Fruit fly (Drosophila melanogaster) whole organism, embryonic: ENCODE measurements around the gene CG10602.

Source experiments
- Blimp-1 ChIP-seq: fragments of 200-800 bp; sonication (Bioruptor generic); optimal IDR thresholded peaks from 3 replicates; lab custom pipeline; 2018; ENCODE audit warnings: missing biosample characterization, missing genetic modification characterization, mild to moderate bottlenecking, moderate library complexity, missing genetic modification reagents
- CG10959 ChIP-seq: fragments of 200-800 bp; sonication (Bioruptor generic); IDR thresholded peaks from 2 replicates; pipeline ENCODE4 v1.3.6; 2022; ENCODE audit warnings: missing biosample characterization, missing genetic modification characterization
- CG11504 ChIP-seq: fragments of 200-800 bp; sonication (Bioruptor generic); optimal IDR thresholded peaks from 3 replicates; lab custom pipeline; 2019; ENCODE audit warnings: missing biosample characterization, mild to moderate bottlenecking, missing genetic modification characterization, moderate library complexity
- CG11723 ChIP-seq: fragments of 200-800 bp; sonication (Bioruptor generic); optimal IDR thresholded peaks from 2 replicates; lab custom pipeline; 2017; ENCODE audit warnings: missing biosample characterization, mild to moderate bottlenecking, missing genetic modification characterization
- CG12769 ChIP-seq: fragments of 200-800 bp; sonication (Bioruptor generic); optimal IDR thresholded peaks from 2 replicates; lab custom pipeline; 2019; ENCODE audit warnings: missing biosample characterization, mild to moderate bottlenecking, missing genetic modification characterization, moderate library complexity
- CG15601 ChIP-seq: fragments of 200-800 bp; sonication (Bioruptor generic); optimal IDR thresholded peaks from 3 replicates; lab custom pipeline; 2019; ENCODE audit warnings: missing biosample characterization, mild to moderate bottlenecking, missing genetic modification characterization, moderate library complexity
- CG30431 ChIP-seq: fragments of 200-800 bp; sonication (Bioruptor generic); optimal IDR thresholded peaks from 2 replicates; lab custom pipeline; 2017; ENCODE audit warnings: missing biosample characterization, missing genetic modification characterization
- CG31388 ChIP-seq: fragments of 200-800 bp; sonication (Bioruptor generic); optimal IDR thresholded peaks from 2 replicates; lab custom pipeline; 2016; ENCODE audit warnings: missing biosample characterization, missing genetic modification characterization
- CG32767 ChIP-seq: fragments of 200-800 bp; sonication (Bioruptor generic); IDR thresholded peaks from 2 replicates; pipeline ENCODE4 v1.3.6; 2022; ENCODE audit warnings: missing biosample characterization, missing genetic modification characterization
- CG32772 ChIP-seq: fragments of 200-800 bp; sonication (Bioruptor generic); IDR thresholded peaks from 2 replicates; pipeline ENCODE4 v1.3.6; 2022; ENCODE audit warnings: missing biosample characterization, missing genetic modification characterization
- CG4730 ChIP-seq: fragments of 200-800 bp; sonication (Bioruptor generic); IDR thresholded peaks from 2 replicates; pipeline ENCODE4 v1.3.6; 2022; ENCODE audit warnings: missing biosample characterization, missing genetic modification characterization
- CG7963 ChIP-seq: fragments of 200-800 bp; sonication (Bioruptor generic); IDR thresholded peaks from 3 replicates; pipeline ENCODE4 v1.3.6; 2022; ENCODE audit warnings: missing biosample characterization, missing genetic modification characterization; ENCODE audit not compliant: partially characterized antibody
- CG8924 ChIP-seq: fragments of 200-800 bp; optimal IDR thresholded peaks from 3 replicates; lab custom pipeline; 2019; ENCODE audit warnings: missing biosample characterization, mild to moderate bottlenecking, missing genetic modification characterization, moderate library complexity
- CG9932 ChIP-seq: fragments of 200-800 bp; sonication (Bioruptor generic); IDR thresholded peaks from 2 replicates; pipeline ENCODE4 v1.3.6; 2022; ENCODE audit warnings: missing biosample characterization, missing genetic modification characterization
- Deaf1 ChIP-seq: fragments of 200-800 bp; optimal IDR thresholded peaks from 3 replicates; lab custom pipeline; 2019; ENCODE audit warnings: missing biosample characterization, mild to moderate bottlenecking, missing genetic modification characterization, moderate library complexity
- Doc3 ChIP-seq: fragments of 200-800 bp; sonication (Bioruptor generic); IDR thresholded peaks from 3 replicates; pipeline ENCODE4 v1.3.6; 2022; ENCODE audit warnings: missing biosample characterization, missing genetic modification characterization; ENCODE audit not compliant: partially characterized antibody
- ERR ChIP-seq: fragments of 200-800 bp; sonication (Bioruptor generic); optimal IDR thresholded peaks from 2 replicates; lab custom pipeline; 2016; ENCODE audit warnings: missing biosample characterization, missing genetic modification characterization
- Ets65A ChIP-seq: fragments of 200-800 bp; sonication (Bioruptor generic); peaks from one replicate; lab custom pipeline; 2016; ENCODE audit warnings: missing biosample characterization, missing genetic modification characterization
- Ets97D ChIP-seq: fragments of 200-800 bp; sonication (Bioruptor generic); optimal IDR thresholded peaks from 3 replicates; lab custom pipeline; 2016; ENCODE audit warnings: missing biosample characterization, missing genetic modification characterization
- Hsf ChIP-seq: fragments of 200-800 bp; sonication (Bioruptor generic); optimal IDR thresholded peaks from 3 replicates; lab custom pipeline; 2016; ENCODE audit warnings: missing biosample characterization, missing genetic modification characterization
- Kr ChIP-seq: fragments of 200-800 bp; sonication (Bioruptor generic); optimal IDR thresholded peaks from 2 replicates; lab custom pipeline; 2017; ENCODE audit warnings: missing biosample characterization, mild to moderate bottlenecking, missing genetic modification characterization
- Mes4 ChIP-seq: fragments of 200-800 bp; sonication (Bioruptor generic); optimal IDR thresholded peaks from 2 replicates; lab custom pipeline; 2016; ENCODE audit warnings: missing biosample characterization, missing genetic modification characterization
- Nf-YB ChIP-seq: fragments of 200-800 bp; sonication (Bioruptor generic); optimal IDR thresholded peaks from 3 replicates; lab custom pipeline; 2019; ENCODE audit warnings: missing biosample characterization, mild to moderate bottlenecking, missing genetic modification characterization, moderate library complexity
- Nf-YC ChIP-seq: fragments of 200-800 bp; optimal IDR thresholded peaks from 3 replicates; lab custom pipeline; 2019; ENCODE audit warnings: missing biosample characterization, mild to moderate bottlenecking, missing genetic modification characterization, moderate library complexity
- Ravus ChIP-seq: fragments of 200-800 bp; sonication (Bioruptor generic); IDR thresholded peaks from 2 replicates; pipeline ENCODE4 v1.3.6; 2022; ENCODE audit warnings: missing biosample characterization, missing genetic modification characterization
- Sin3A ChIP-seq: fragments of >200 bp; optimal IDR thresholded peaks from 2 replicates; lab custom pipeline; 2018
- Xrp1 ChIP-seq: fragments of 200-800 bp; sonication (Bioruptor generic); IDR thresholded peaks from 2 replicates; pipeline ENCODE4 v1.3.6; 2022; ENCODE audit warnings: missing biosample characterization, missing genetic modification characterization
- abd-A ChIP-seq: fragments of 200-800 bp; sonication (Bioruptor generic); optimal IDR thresholded peaks from 3 replicates; lab custom pipeline; 2019; ENCODE audit warnings: missing biosample characterization, mild to moderate bottlenecking, missing genetic modification characterization, moderate library complexity
- ara ChIP-seq: fragments of 200-800 bp; sonication (Bioruptor generic); IDR thresholded peaks from 2 replicates; pipeline ENCODE4 v1.3.6; 2022; ENCODE audit warnings: missing biosample characterization, missing genetic modification characterization
- cad ChIP-seq: fragments of >200 bp; optimal IDR thresholded peaks from 2 replicates; lab custom pipeline; 2017; ENCODE audit warnings: missing biosample characterization, missing genetic modification characterization
- cg ChIP-seq: fragments of 200-800 bp; sonication (Bioruptor generic); optimal IDR thresholded peaks from 3 replicates; lab custom pipeline; 2019; ENCODE audit warnings: missing biosample characterization, mild to moderate bottlenecking, missing genetic modification characterization, moderate library complexity
- croc ChIP-seq: fragments of 200-800 bp; sonication (Bioruptor generic); conservative IDR thresholded peaks from 3 replicates; pipeline ENCODE4 v1.3.6; 2022; ENCODE audit warnings: missing biosample characterization, missing genetic modification characterization
- crol ChIP-seq: fragments of 200-800 bp; sonication (Bioruptor generic); IDR thresholded peaks from 2 replicates; pipeline ENCODE4 v1.3.6; 2022; ENCODE audit warnings: missing biosample characterization, missing genetic modification characterization
- en ChIP-seq: fragments of 200-800 bp; sonication (Bioruptor generic); optimal IDR thresholded peaks from 2 replicates; lab custom pipeline; 2016; ENCODE audit warnings: missing biosample characterization, missing genetic modification characterization
- eve ChIP-seq, 2 experiments: fragments of >200 bp; optimal IDR thresholded peaks; 2 replicates each; lab custom pipeline; 2017; ENCODE audit warnings: missing biosample characterization in 2 of 2, missing genetic modification characterization in 2 of 2
- ewg ChIP-seq: fragments of 200-800 bp; sonication (Bioruptor generic); optimal IDR thresholded peaks from 3 replicates; lab custom pipeline; 2017; ENCODE audit warnings: mild to moderate bottlenecking, missing biosample characterization, missing genetic modification reagents, missing genetic modification characterization
- exex ChIP-seq: fragments of 200-800 bp; sonication (Bioruptor generic); optimal IDR thresholded peaks from 4 replicates; lab custom pipeline; 2018; ENCODE audit warnings: missing biosample characterization, mild to moderate bottlenecking, missing genetic modification characterization, moderate library complexity
- fd64A ChIP-seq: fragments of 200-800 bp; sonication (Bioruptor generic); optimal IDR thresholded peaks from 3 replicates; lab custom pipeline; 2018; ENCODE audit warnings: missing biosample characterization, mild to moderate bottlenecking, missing genetic modification characterization
- gce ChIP-seq: fragments of 200-800 bp; sonication (Bioruptor generic); IDR thresholded peaks from 3 replicates; pipeline ENCODE4 v1.3.6; 2022; ENCODE audit warnings: missing biosample characterization, missing genetic modification characterization
- grn ChIP-seq: fragments of 200-800 bp; sonication (Bioruptor generic); optimal IDR thresholded peaks from 3 replicates; lab custom pipeline; 2017; ENCODE audit warnings: missing biosample characterization, missing genetic modification characterization
- insv ChIP-seq, 2 experiments: fragments of 200-800 bp; sonication (Bioruptor generic); optimal IDR thresholded peaks; 3 replicates each; lab custom pipeline; 2016 to 2018; ENCODE audit warnings: missing biosample characterization in 2 of 2, missing genetic modification characterization in 2 of 2
- mld ChIP-seq: fragments of 200-800 bp; sonication (Bioruptor generic); IDR thresholded peaks from 3 replicates; pipeline ENCODE4 v1.3.6; 2022; ENCODE audit warnings: missing biosample characterization, missing genetic modification characterization; ENCODE audit not compliant: partially characterized antibody
- nau ChIP-seq: fragments of 200-800 bp; sonication (Bioruptor generic); optimal IDR thresholded peaks from 3 replicates; lab custom pipeline; 2017; ENCODE audit warnings: missing biosample characterization, mild to moderate bottlenecking, missing genetic modification characterization, missing genetic modification reagents
- nom ChIP-seq: fragments of 200-800 bp; sonication (Bioruptor generic); optimal IDR thresholded peaks from 2 replicates; lab custom pipeline; 2017; ENCODE audit warnings: missing biosample characterization, missing genetic modification characterization, mild to moderate bottlenecking, moderate library complexity, missing genetic modification reagents
- org-1 ChIP-seq: fragments of 200-800 bp; sonication (Bioruptor generic); optimal IDR thresholded peaks from 2 replicates; lab custom pipeline; 2017; ENCODE audit warnings: missing biosample characterization, missing genetic modification characterization
- prd ChIP-seq, 3 experiments: fragments of >200 bp in 2 of 3; fragments of 200-800 bp in 1 of 3; sonication (Bioruptor generic) in 1 of 3; optimal IDR thresholded peaks in 2 of 3; IDR thresholded peaks in 1 of 3; 2 replicates in 2 of 3; 3 replicates in 1 of 3; pipeline versions ENCODE4 v1.3.6 to Lab custom; 2017 to 2022; ENCODE audit warnings: missing biosample characterization in 1 of 3, missing genetic modification characterization in 1 of 3
- seq ChIP-seq: fragments of 200-800 bp; sonication (Bioruptor generic); IDR thresholded peaks from 2 replicates; pipeline ENCODE4 v1.3.6; 2022; ENCODE audit warnings: missing biosample characterization, missing genetic modification characterization
- sim ChIP-seq: fragments of 200-800 bp; sonication (Bioruptor generic); IDR thresholded peaks from 2 replicates; pipeline ENCODE4 v1.3.6; 2022; ENCODE audit warnings: missing biosample characterization, missing genetic modification characterization
- sqz ChIP-seq: fragments of 200-800 bp; sonication (Bioruptor generic); optimal IDR thresholded peaks from 3 replicates; lab custom pipeline; 2018; ENCODE audit warnings: missing biosample characterization, mild to moderate bottlenecking, missing genetic modification characterization
- tna ChIP-seq: fragments of 200-800 bp; sonication (Bioruptor generic); IDR thresholded peaks from 2 replicates; pipeline ENCODE4 v1.3.6; 2022; ENCODE audit warnings: missing biosample characterization, missing genetic modification characterization; ENCODE audit not compliant: partially characterized antibody

The CG10602 gene

dm6 chr2L:18867815-18868214 lies 8.8 kb upstream of the CG10602 start:
- TF ChIP-seq abd-A (tag; lab: Kevin White, UChicago) = peak; percentile 81
- peak; percentile 12 for TF ChIP-seq exex (tag; lab: Kevin White, UChicago)
- TF ChIP-seq en (GFP tag; lab: Kevin White, UChicago) = no peak
- TF ChIP-seq ewg (GFP tag; lab: Kevin White, UChicago) = peak; percentile 92
- peak; percentile 89 for TF ChIP-seq Nf-YC (tag; lab: Kevin White, UChicago)
- TF ChIP-seq Sin3A (lab: Kevin White, UChicago) = no peak
- 0 out of 3 replicates have a peak, but pooled peaks have one; percentile 12 for TF ChIP-seq Doc3 (GFP tag; lab: Robert Waterston, UW)
- no peak for TF ChIP-seq sqz
- peak; percentile 68 for TF ChIP-seq Nf-YB
- peak; percentile 28 for TF ChIP-seq Ets65A
- no peak for TF ChIP-seq Mes4 (GFP tag; lab: Kevin White, UChicago)
- peak; percentile 70 for TF ChIP-seq cg (GFP tag; lab: Kevin White, UChicago)
- TF ChIP-seq, all 482 proteins: peak for 8

- TF ChIP-seq grn (peak; percentile 38), Kr (no peak), ara (no peak), CG11723 (GFP tag; lab: Kevin White, UChicago) (no peak), CG4730 (no peak), nom (peak; percentile 5), CG31388 (GFP tag; lab: Kevin White, UChicago) (no peak), Nf-YB (peak; percentile 68), cad (GFP tag; lab: Kevin White, UChicago) (no peak), crol (GFP tag; lab: Robert Waterston, UW) (peak; percentile 75), Sin3A (lab: Kevin White, UChicago) (no peak), seq (GFP tag; lab: Robert Waterston, UW) (0 out of 2 replicates have a peak, but pooled peaks have one; percentile 8), mld (no peak), nau (GFP tag; lab: Kevin White, UChicago) (no peak), CG30431 (GFP tag; lab: Kevin White, UChicago) (no peak), Hsf (GFP tag; lab: Kevin White, UChicago) (no peak), eve (GFP tag; optimal IDR thresholded peaks at IDR 0.05; lab: Kevin White, UChicago) (no peak), gce (GFP tag; lab: Robert Waterston, UW) (no peak), CG12769 (no peak), Deaf1 (no peak), Ravus (no peak), cg (GFP tag; lab: Kevin White, UChicago) (peak; percentile 36), Nf-YC (tag; lab: Kevin White, UChicago) (peak; percentile 52), CG32767 (GFP tag; lab: Robert Waterston, UW) (peak; percentile 63; the same call in 1 of the 2 replicates), CG32772 (GFP tag; lab: Robert Waterston, UW) (peak; percentile 75)
These were observed 7.5 kb upstream of the CG10602 start for dm6 chr2L:18866582-18866981.

dm6 chr2L:18864981-18865380 lies 5.9 kb upstream of the CG10602 start:
- TF ChIP-seq CG10959 (no peak), Xrp1 (GFP tag; lab: Robert Waterston, UW) (no peak), nom (no peak), CG7963 (GFP tag; lab: Robert Waterston, UW) (0 out of 3 replicates have a peak, but pooled peaks have one; percentile 3), ERR (GFP tag; lab: Kevin White, UChicago) (no peak), sim (GFP tag; lab: Robert Waterston, UW) (no peak), Ets97D (GFP tag; lab: Kevin White, UChicago) (no peak), CG9932 (GFP tag; lab: Robert Waterston, UW) (0 out of 2 replicates have a peak, but pooled peaks have one; percentile 21), croc (no peak), CG11504 (tag; lab: Kevin White, UChicago) (no peak), fd64A (GFP tag; lab: Kevin White, UChicago) (no peak), Blimp-1 (GFP tag; lab: Kevin White, UChicago) (peak; percentile 20), CG15601 (tag; lab: Kevin White, UChicago) (no peak), prd (optimal IDR thresholded peaks at IDR 0.05; lab: Kevin White, UChicago) (no peak), prd (GFP tag; IDR thresholded peaks at IDR 0.05; lab: Robert Waterston, UW) (no peak), CG8924 (no peak), org-1 (GFP tag; lab: Kevin White, UChicago) (no peak), tna (GFP tag; lab: Robert Waterston, UW) (no peak), insv (GFP tag; optimal IDR thresholded peaks at IDR 0.05; lab: Kevin White, UChicago) (no peak)
